Fruit fly (Drosophila melanogaster): ENCODE measurements around the gene CG1486.

Gene CG1486

dm6 chrX:21362878-21363277 is 39.0 kb downstream of the CG1486 start, which contains the start of the genes bbx and waw (continued):
- TF ChIP-seq CG18599 (GFP tag; optimal IDR thresholded peaks at IDR 0.05): no peak
- peak; percentile 11 for TF ChIP-seq HmgD (GFP tag; optimal IDR thresholded peaks at IDR 0.05)
- no peak for TF ChIP-seq crol (GFP tag; IDR thresholded peaks at IDR 0.05)
- no peak for TF ChIP-seq oc (tag; optimal IDR thresholded peaks at IDR 0.05)
- TF ChIP-seq CG31441 (GFP tag; IDR thresholded peaks at IDR 0.05): no peak
- no peak for TF ChIP-seq hkb (optimal IDR thresholded peaks at IDR 0.05)
- no peak for TF ChIP-seq hkb (GFP tag; IDR thresholded peaks at IDR 0.05)
- TF ChIP-seq Stat92E (GFP tag; optimal IDR thresholded peaks at IDR 0.05): no peak
- no peak for TF ChIP-seq run (tag; optimal IDR thresholded peaks at IDR 0.05)
- no peak for TF ChIP-seq Trl (optimal IDR thresholded peaks at IDR 0.05)
- TF ChIP-seq Trl (GFP tag; optimal IDR thresholded peaks at IDR 0.05): peak; percentile 25
- TF ChIP-seq ems (GFP tag; optimal IDR thresholded peaks at IDR 0.05): no peak
- peak; percentile 7 for TF ChIP-seq pita (GFP tag; optimal IDR thresholded peaks at IDR 0.05)
- TF ChIP-seq luna (GFP tag; optimal IDR thresholded peaks at IDR 0.05): no peak
- no peak for TF ChIP-seq eyg (GFP tag; optimal IDR thresholded peaks at IDR 0.05)
- TF ChIP-seq CG1024 (GFP tag; IDR thresholded peaks at IDR 0.05): no peak
- no peak for TF ChIP-seq CG9437 (GFP tag; optimal IDR thresholded peaks at IDR 0.05)
- no peak for TF ChIP-seq gt (GFP tag; IDR thresholded peaks at IDR 0.05)
- TF ChIP-seq CG15514 (GFP tag; optimal IDR thresholded peaks at IDR 0.05): peak; percentile 60
- no peak for TF ChIP-seq dan (GFP tag; IDR thresholded peaks at IDR 0.05)
- no peak for TF ChIP-seq tio (GFP tag; optimal IDR thresholded peaks at IDR 0.05)
- TF ChIP-seq Deaf1 (tag; optimal IDR thresholded peaks at IDR 0.05): no peak
- no peak for TF ChIP-seq Aef1 (GFP tag; IDR thresholded peaks at IDR 0.05)
- no peak for TF ChIP-seq gce (GFP tag; IDR thresholded peaks at IDR 0.05)
- no peak for TF ChIP-seq sens-2 (GFP tag; IDR thresholded peaks at IDR 0.05)
- TF ChIP-seq CG13894 (tag; optimal IDR thresholded peaks at IDR 0.05): no peak
- no peak for TF ChIP-seq disco-r (GFP tag; optimal IDR thresholded peaks at IDR 0.05)
- no peak for TF ChIP-seq cato (GFP tag; optimal IDR thresholded peaks at IDR 0.05; ENCODE audit: borderline replicate concordance)
- no peak for TF ChIP-seq CG42726 (GFP tag; IDR thresholded peaks at IDR 0.05; ENCODE audit: partially characterized antibody)
- no peak for TF ChIP-seq odd (GFP tag; optimal IDR thresholded peaks at IDR 0.05)
- no peak for TF ChIP-seq lbe (GFP tag; optimal IDR thresholded peaks at IDR 0.05)
- TF ChIP-seq Doc2 (GFP tag; IDR thresholded peaks at IDR 0.05): no peak
- TF ChIP-seq mam (GFP tag; optimal IDR thresholded peaks at IDR 0.05): no peak
- TF ChIP-seq stc (GFP tag; IDR thresholded peaks at IDR 0.05): no peak
- TF ChIP-seq Spps (tag; optimal IDR thresholded peaks at IDR 0.05): no peak
- TF ChIP-seq MBD-R2 (GFP tag; IDR thresholded peaks at IDR 0.05): peak; percentile 80
- TF ChIP-seq ATbp (GFP tag; optimal IDR thresholded peaks at IDR 0.05): no peak
- TF ChIP-seq pfk (GFP tag; optimal IDR thresholded peaks at IDR 0.05): no peak
- TF ChIP-seq Lhr (GFP tag; optimal IDR thresholded peaks at IDR 0.05): peak; percentile 81
- TF ChIP-seq CG11695 (GFP tag; IDR thresholded peaks at IDR 0.05): no peak
- no peak for TF ChIP-seq jumu (GFP tag; optimal IDR thresholded peaks at IDR 0.05)
- TF ChIP-seq H15 (GFP tag; IDR thresholded peaks at IDR 0.05): no peak
- TF ChIP-seq Bteb2 (GFP tag; optimal IDR thresholded peaks at IDR 0.05): no peak
- no peak for TF ChIP-seq CG4282 (GFP tag; optimal IDR thresholded peaks at IDR 0.05)
- TF ChIP-seq hb (GFP tag; IDR thresholded peaks at IDR 0.05; ENCODE audit: partially characterized antibody): no peak
- no peak for TF ChIP-seq CG16813 (GFP tag; IDR thresholded peaks at IDR 0.05; ENCODE audit: partially characterized antibody)
- TF ChIP-seq esg (GFP tag; conservative IDR thresholded peaks at IDR 0.05): no peak
- TF ChIP-seq D (optimal IDR thresholded peaks at IDR 0.05): no peak
- no peak for TF ChIP-seq D (GFP tag; optimal IDR thresholded peaks at IDR 0.05)
- TF ChIP-seq CG12769 (tag; optimal IDR thresholded peaks at IDR 0.05): no peak
- no peak for TF ChIP-seq Ets65A (GFP tag)
- TF ChIP-seq nerfin-2 (GFP tag; IDR thresholded peaks at IDR 0.05; ENCODE audit: partially characterized antibody): no peak
- no peak for TF ChIP-seq Usf (GFP tag; optimal IDR thresholded peaks at IDR 0.05)
